Worm (Caenorhabditis elegans) whole organism, L2 larva: Measurements from ENCODE around the gene oac-49.
"Not testable (repeated sequence)": the region's sequence is repeated elsewhere in the genome, so short reads cannot be mapped to it uniquely, and the experiment has no call there.

Source experiments
- C34F6.9 ChIP-seq: fragments of 150-350 bp; optimal IDR thresholded peaks from 2 replicates; lab custom pipeline; 2014; ENCODE audit warnings: missing biosample characterization, missing genetic modification characterization
- F13H6.1 ChIP-seq: sonication (generic microtip); optimal IDR thresholded peaks from 2 replicates; lab custom pipeline; 2016; ENCODE audit warnings: missing genetic modification characterization, missing compliant biosample characterization
- ZK546.5 ChIP-seq: sonication (generic microtip); optimal IDR thresholded peaks from 2 replicates; lab custom pipeline; 2017; ENCODE audit warnings: missing biosample characterization, missing genetic modification characterization
- aly-2 ChIP-seq: fragments of 150-350 bp; optimal IDR thresholded peaks from 2 replicates; lab custom pipeline; 2014; ENCODE audit warnings: missing biosample characterization, missing genetic modification characterization
- ama-1 ChIP-seq: fragments of 150-350 bp; optimal IDR thresholded peaks from 2 replicates; lab custom pipeline; 2018; ENCODE audit warnings: inconsistent platforms
- ceh-16 ChIP-seq: fragments of 150-350 bp; optimal IDR thresholded peaks from 2 replicates; lab custom pipeline; 2014; ENCODE audit warnings: missing biosample characterization, missing genetic modification characterization
- ceh-82 ChIP-seq: fragments of 150-350 bp; optimal IDR thresholded peaks from 2 replicates; lab custom pipeline; 2014; ENCODE audit warnings: missing biosample characterization, missing genetic modification characterization
- dmd-4 ChIP-seq: sonication (generic microtip); optimal IDR thresholded peaks from 2 replicates; lab custom pipeline; 2017; ENCODE audit warnings: missing biosample characterization, missing genetic modification characterization
- elt-1 ChIP-seq: fragments of 150-350 bp; optimal IDR thresholded peaks from 2 replicates; lab custom pipeline; 2014; ENCODE audit warnings: missing biosample characterization, missing genetic modification characterization
- elt-3 ChIP-seq: sonication (generic microtip); optimal IDR thresholded peaks from 2 replicates; lab custom pipeline; 2017; ENCODE audit warnings: missing biosample characterization, missing genetic modification characterization
- lsy-2 ChIP-seq, 2 experiments: fragments of 150-350 bp in 1 of 2; sonication (generic microtip) in 1 of 2; optimal IDR thresholded peaks; 2 replicates each; lab custom pipeline; 2014 to 2017; ENCODE audit warnings: missing biosample characterization in 2 of 2, missing genetic modification characterization in 2 of 2
- mab-5 ChIP-seq: fragments of 150-350 bp; optimal IDR thresholded peaks from 2 replicates; lab custom pipeline; 2014; ENCODE audit warnings: missing biosample characterization, missing genetic modification characterization
- mbf-1 ChIP-seq: sonication (generic microtip); optimal IDR thresholded peaks from 2 replicates; lab custom pipeline; 2017; ENCODE audit warnings: missing biosample characterization, missing genetic modification characterization
- mdl-1 ChIP-seq, 2 experiments: fragments of 150-350 bp in 1 of 2; sonication (generic microtip) in 1 of 2; optimal IDR thresholded peaks; 2 replicates each; lab custom pipeline; 2017; ENCODE audit warnings: missing biosample characterization in 2 of 2, missing genetic modification characterization in 2 of 2
- nhr-11 ChIP-seq: fragments of 150-350 bp; optimal IDR thresholded peaks from 2 replicates; lab custom pipeline; 2014; ENCODE audit warnings: missing biosample characterization, missing genetic modification characterization
- nhr-12 ChIP-seq: fragments of 150-350 bp; optimal IDR thresholded peaks from 2 replicates; lab custom pipeline; 2014; ENCODE audit warnings: missing biosample characterization, missing genetic modification characterization
- nhr-21 ChIP-seq: fragments of 150-350 bp; optimal IDR thresholded peaks from 2 replicates; lab custom pipeline; 2014; ENCODE audit warnings: missing biosample characterization, missing genetic modification characterization
- nhr-25 ChIP-seq: fragments of 150-350 bp; sonication (generic microtip); optimal IDR thresholded peaks from 3 replicates; lab custom pipeline; 2014; ENCODE audit warnings: missing biosample characterization, missing genetic modification characterization
- nhr-77 ChIP-seq: fragments of 150-350 bp; optimal IDR thresholded peaks from 2 replicates; lab custom pipeline; 2014; ENCODE audit warnings: missing biosample characterization, missing genetic modification characterization
- peb-1 ChIP-seq: fragments of 150-350 bp; optimal IDR thresholded peaks from 2 replicates; lab custom pipeline; 2014; ENCODE audit warnings: missing biosample characterization, missing genetic modification characterization
- sem-4 ChIP-seq: fragments of 150-350 bp; optimal IDR thresholded peaks from 2 replicates; lab custom pipeline; 2014; ENCODE audit warnings: missing biosample characterization, missing genetic modification reagents, missing genetic modification characterization
- skn-1 ChIP-seq: sonication (generic microtip); optimal IDR thresholded peaks from 2 replicates; lab custom pipeline; 2017; ENCODE audit warnings: missing biosample characterization, missing genetic modification characterization
- sma-9 ChIP-seq, 2 experiments: fragments of 150-350 bp in 1 of 2; sonication (generic microtip) in 1 of 2; optimal IDR thresholded peaks; 2 replicates each; lab custom pipeline; 2014 to 2016; ENCODE audit warnings: missing genetic modification characterization in 2 of 2, mild to moderate bottlenecking in 1 of 2, missing biosample characterization in 1 of 2, missing compliant biosample characterization in 1 of 2, missing genetic modification reagents in 1 of 2, moderate library complexity in 1 of 2
- snpc-4 ChIP-seq: fragments of 150-350 bp; optimal IDR thresholded peaks from 2 replicates; lab custom pipeline; 2014; ENCODE audit warnings: missing biosample characterization, missing genetic modification characterization
- unc-39 ChIP-seq: fragments of 150-350 bp; optimal IDR thresholded peaks from 2 replicates; lab custom pipeline; 2014; ENCODE audit warnings: missing biosample characterization, missing genetic modification characterization
- ztf-11 ChIP-seq: sonication (generic microtip); optimal IDR thresholded peaks from 2 replicates; lab custom pipeline; 2017; ENCODE audit warnings: missing biosample characterization, missing genetic modification characterization

oac-49 gene

DNA sequence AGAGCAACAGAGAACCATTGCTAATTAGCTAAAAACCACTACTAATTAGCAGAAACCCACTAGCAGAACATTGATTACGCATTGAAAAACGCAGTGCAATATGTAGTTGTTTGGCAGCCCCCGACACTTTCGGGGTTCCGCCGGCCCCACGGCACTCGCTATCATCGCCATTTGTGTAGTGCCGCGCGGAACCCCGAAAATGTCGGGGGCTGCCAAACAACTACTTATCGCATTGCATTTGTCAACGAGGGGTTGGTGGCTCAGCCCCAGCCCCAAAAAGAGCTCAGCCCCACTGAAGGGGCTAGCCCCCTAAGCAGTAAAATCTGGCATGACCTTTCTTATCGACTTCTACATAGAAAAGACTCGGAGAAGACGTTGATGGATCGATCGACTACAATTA is 41.6 kb downstream of the oac-49 start:
- TF ChIP-seq elt-1 (no peak), C34F6.9 (tag; lab: Kevin White, UChicago) (no peak), nhr-25 (tag; lab: Kevin White, UChicago) (no peak), aly-2 (tag; lab: Kevin White, UChicago) (no peak), nhr-11 (no peak), ceh-16 (no peak), mdl-1 (tag; optimal IDR thresholded peaks at IDR 0.05; lab: Kevin White, UChicago) (no peak)

ce11 chrV:19260686-19261085 is 42.9 kb downstream of the oac-49 start:
- TF ChIP-seq mbf-1 (no peak), ZK546.5 (tag; lab: Kevin White, UChicago) (no peak), skn-1 (no peak), sem-4 (tag; lab: Kevin White, UChicago) (no peak)

DNA sequence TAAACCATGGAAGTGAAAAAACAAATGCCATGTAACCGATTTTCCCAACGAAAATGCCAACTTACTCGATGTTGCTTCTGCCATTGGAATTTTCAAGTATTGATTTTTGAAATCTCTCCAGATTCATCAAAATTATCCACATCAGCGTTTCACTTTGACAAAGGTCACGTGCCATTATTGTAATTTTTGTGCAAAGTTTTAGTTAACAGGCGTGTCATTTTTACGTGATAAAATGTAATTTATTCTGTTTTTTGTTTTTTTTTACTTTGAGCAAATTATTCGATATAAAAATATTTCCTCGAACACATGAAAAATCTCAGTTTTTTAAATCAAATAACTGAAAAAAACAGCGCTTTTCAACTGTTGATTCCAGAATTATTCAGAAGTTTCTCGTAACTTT is 44.6 kb downstream of the oac-49 start, which contains the start of gene F21D9.2:
TSS of gene F21D9.2 (minus strand) at position 101 of the 400 bp plus-strand sequence.
- TF ChIP-seq nhr-12 (tag; lab: Kevin White, UChicago) (no peak), ztf-11 (tag; lab: Kevin White, UChicago) (no peak), sma-9 (GFP tag; optimal IDR thresholded peaks at IDR 0.05; lab: Kevin White, UChicago) (no peak), sma-9 (tag; optimal IDR thresholded peaks at IDR 0.05; lab: Kevin White, UChicago) (no peak), mbf-1 (no peak), F13H6.1 (tag; lab: Kevin White, UChicago) (no peak), lsy-2 (tag; optimal IDR thresholded peaks at IDR 0.05; lab: Kevin White, UChicago) (no peak), dmd-4 (tag; lab: Kevin White, UChicago) (no peak), ceh-82 (tag; lab: Kevin White, UChicago) (no peak), ama-1 (lab: Kevin White, UChicago) (no peak), nhr-21 (tag; lab: Kevin White, UChicago) (no peak), elt-3 (no peak), nhr-77 (tag; lab: Kevin White, UChicago) (no peak), unc-39 (no peak), nhr-11 (no peak), peb-1 (no peak), nhr-25 (tag; lab: Kevin White, UChicago) (no peak)

ce11 chrV:19264148-19264547 is 46.4 kb downstream of the oac-49 start, which contains the start of gene F21D9.1:
Gene F21D9.1, plus strand, starts transcription at chrV:19264448.
- TF ChIP-seq mab-5 (tag; lab: Kevin White, UChicago); snpc-4 (tag; lab: Kevin White, UChicago); ceh-16: not testable (repeated sequence)
